Fruit fly (Drosophila melanogaster): ENCODE results near the gene unc-13-4A.

The unc-13-4A gene

DNA sequence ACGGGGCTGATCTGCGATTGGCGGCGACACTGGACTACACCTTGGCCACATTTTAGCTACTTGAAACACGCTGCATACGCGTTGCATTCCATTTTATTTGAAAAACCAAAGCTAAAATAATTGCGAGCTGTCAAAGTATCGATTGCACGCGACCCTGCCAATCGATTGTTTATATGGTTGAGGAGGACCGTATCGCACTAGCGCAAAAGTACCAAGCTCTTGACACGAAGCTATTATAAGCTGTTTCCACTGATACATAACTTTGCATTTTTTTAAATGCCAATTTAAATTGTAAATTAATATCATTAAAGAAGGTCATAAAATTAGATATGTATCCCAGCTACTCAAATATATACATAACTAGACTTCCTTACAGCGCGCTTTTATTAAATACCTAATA lies 63.5 kb downstream of the unc-13-4A start, which contains the start of gene Cdc27 (continued):
- TF ChIP-seq grau (tag; optimal IDR thresholded peaks at IDR 0.05), result peak; percentile 61
- no peak for TF ChIP-seq Taf1 (GFP tag; IDR thresholded peaks at IDR 0.05)
- peak; percentile 82 for TF ChIP-seq CG3838 (GFP tag; optimal IDR thresholded peaks at IDR 0.05)
- peak; percentile 59 for TF ChIP-seq HmgD (GFP tag; optimal IDR thresholded peaks at IDR 0.05)
- peak; percentile 25 for TF ChIP-seq CG15601 (tag; optimal IDR thresholded peaks at IDR 0.05)
- TF ChIP-seq CG13287 (GFP tag; IDR thresholded peaks at IDR 0.05; ENCODE audit: partially characterized antibody), result peak; percentile 83
- TF ChIP-seq CG9609 (GFP tag; optimal IDR thresholded peaks at IDR 0.05), result peak; percentile 12
- peak; percentile 53 for TF ChIP-seq CG10267 (tag; optimal IDR thresholded peaks at IDR 0.05)
- TF ChIP-seq CG3847 (GFP tag; IDR thresholded peaks at IDR 0.05), result peak; percentile 66
- TF ChIP-seq CG9932 (GFP tag; IDR thresholded peaks at IDR 0.05), result peak; percentile 72
- peak; percentile 67 for TF ChIP-seq Abd-B (GFP tag; optimal IDR thresholded peaks at IDR 0.05)
- TF ChIP-seq exex (tag; optimal IDR thresholded peaks at IDR 0.05), result no peak
- TF ChIP-seq HLH4C (GFP tag; IDR thresholded peaks at IDR 0.05; ENCODE audit: partially characterized antibody), result peak; percentile 71
- peak; percentile 89 for TF ChIP-seq pzg (GFP tag; optimal IDR thresholded peaks at IDR 0.05)
- TF ChIP-seq ci (GFP tag; IDR thresholded peaks at IDR 0.05), result peak; percentile 62; the same call in 2 of the 3 replicates
- TF ChIP-seq E2f1 (GFP tag; IDR thresholded peaks at IDR 0.05), result no peak
- peak; percentile 75 for TF ChIP-seq ato (GFP tag; IDR thresholded peaks at IDR 0.05; ENCODE audit: partially characterized antibody)
- no peak for TF ChIP-seq CG11696 (GFP tag; IDR thresholded peaks at IDR 0.05)
- peak; percentile 10 for TF ChIP-seq maf-S (GFP tag; optimal IDR thresholded peaks at IDR 0.05)
- TF ChIP-seq CG11560 (tag; IDR thresholded peaks at IDR 0.05), result peak; percentile 30; the same call in 1 of the 3 replicates
- peak; percentile 35; the same call in 1 of the 2 replicates for TF ChIP-seq CG14667 (GFP tag; IDR thresholded peaks at IDR 0.05)
- peak; percentile 69 for TF ChIP-seq CG2120 (GFP tag; optimal IDR thresholded peaks at IDR 0.05)
- no peak for TF ChIP-seq CG12299 (tag; optimal IDR thresholded peaks at IDR 0.05)
- no peak for TF ChIP-seq eve (GFP tag; optimal IDR thresholded peaks at IDR 0.05)
- no peak for TF ChIP-seq dati (GFP tag; IDR thresholded peaks at IDR 0.05)
- TF ChIP-seq CG18619 (GFP tag; optimal IDR thresholded peaks at IDR 0.05), result peak; percentile 13
- TF ChIP-seq vnd (GFP tag; IDR thresholded peaks at IDR 0.05; ENCODE audit: partially characterized antibody), result peak; percentile 78
- peak; percentile 15 for TF ChIP-seq CG8290 (GFP tag; optimal IDR thresholded peaks at IDR 0.05)
- peak in 1 of 2 experiments; percentile 79 for TF ChIP-seq CG8290 (tag; optimal IDR thresholded peaks at IDR 0.05)
- no peak for TF ChIP-seq caup (GFP tag; optimal IDR thresholded peaks at IDR 0.05; ENCODE audit: severe bottlenecking)
- TF ChIP-seq Rfx (GFP tag; IDR thresholded peaks at IDR 0.05), result peak; percentile 68; the same call in 1 of the 2 replicates
- TF ChIP-seq CG12071 (GFP tag; optimal IDR thresholded peaks at IDR 0.05), result no peak
- peak; percentile 9 for TF ChIP-seq fu2 (GFP tag; optimal IDR thresholded peaks at IDR 0.05)
- TF ChIP-seq HLH54F (GFP tag; optimal IDR thresholded peaks at IDR 0.05), result peak; percentile 22
- TF ChIP-seq ken (GFP tag; IDR thresholded peaks at IDR 0.05), result 0 out of 3 replicates have a peak, but pooled peaks have one; percentile 42
- TF ChIP-seq CG1233 (GFP tag; optimal IDR thresholded peaks at IDR 0.05), result no peak
- peak; percentile 90 for TF ChIP-seq row (GFP tag; IDR thresholded peaks at IDR 0.05)
- peak; percentile 55; the same call in 1 of the 4 replicates for TF ChIP-seq chinmo (GFP tag; IDR thresholded peaks at IDR 0.05; ENCODE audit: partially characterized antibody)
- peak; percentile 8 for TF ChIP-seq az2 (GFP tag; optimal IDR thresholded peaks at IDR 0.05)
- TF ChIP-seq eyg (GFP tag; optimal IDR thresholded peaks at IDR 0.05), result no peak
- peak; percentile 78 for TF ChIP-seq knrl (GFP tag; IDR thresholded peaks at IDR 0.05; ENCODE audit: partially characterized antibody)
- peak; percentile 77 for TF ChIP-seq CG17829 (tag; optimal IDR thresholded peaks at IDR 0.05)
- TF ChIP-seq Nf-YC (tag; optimal IDR thresholded peaks at IDR 0.05), result peak; percentile 38
- TF ChIP-seq ranshi (GFP tag; IDR thresholded peaks at IDR 0.05), result 0 out of 2 replicates have a peak, but pooled peaks have one; percentile 26
- TF ChIP-seq Six4 (GFP tag; optimal IDR thresholded peaks at IDR 0.05), result no peak
- peak; percentile 70 for TF ChIP-seq Ets97D (GFP tag; optimal IDR thresholded peaks at IDR 0.05)
- TF ChIP-seq Dref (GFP tag; IDR thresholded peaks at IDR 0.05), result peak; percentile 92
- TF ChIP-seq sna (GFP tag; IDR thresholded peaks at IDR 0.05; ENCODE audit: partially characterized antibody), result peak; percentile 75; the same call in 1 of the 2 replicates
- TF ChIP-seq fd96Cb (tag; optimal IDR thresholded peaks at IDR 0.05), result peak; percentile 9
- TF ChIP-seq Blimp-1 (GFP tag; optimal IDR thresholded peaks at IDR 0.05), result peak; percentile 13
